Worm (Caenorhabditis elegans) whole organism, L1 larva: ENCODE measurements around the gene F46H6.5.

ENCODE experiments used
- C04F5.9 ChIP-seq: sonication (generic microtip); optimal IDR thresholded peaks from 2 replicates; lab custom pipeline; 2016; ENCODE audit warnings: missing genetic modification characterization, missing compliant biosample characterization
- C34B4.2 ChIP-seq: sonication (generic microtip); optimal IDR thresholded peaks from 2 replicates; lab custom pipeline; 2017; ENCODE audit warnings: mild to moderate bottlenecking, missing genetic modification characterization, missing compliant biosample characterization
- aha-1 ChIP-seq: fragments of 150-350 bp; optimal IDR thresholded peaks from 2 replicates; lab custom pipeline; 2014; ENCODE audit warnings: missing biosample characterization, missing genetic modification characterization
- blmp-1 ChIP-seq: fragments of 150-350 bp; optimal IDR thresholded peaks from 2 replicates; lab custom pipeline; 2014; ENCODE audit warnings: missing biosample characterization, missing genetic modification characterization
- ceh-8 ChIP-seq: fragments of 200-800 bp; sonication (Bioruptor generic); optimal IDR thresholded peaks from 2 replicates; lab custom pipeline; 2018; ENCODE audit warnings: mild to moderate bottlenecking, missing genetic modification characterization, moderate library complexity, missing compliant biosample characterization
- ceh-82 ChIP-seq, 3 experiments: fragments of 150-350 bp in 1 of 3; sonication (generic microtip) in 2 of 3; optimal IDR thresholded peaks; 2 replicates each; lab custom pipeline; 2014 to 2017; ENCODE audit warnings: missing biosample characterization in 3 of 3, missing genetic modification characterization in 3 of 3
- ces-1 ChIP-seq: fragments of 150-350 bp; optimal IDR thresholded peaks from 2 replicates; lab custom pipeline; 2014; ENCODE audit warnings: missing biosample characterization, missing genetic modification reagents, missing genetic modification characterization
- dsc-1 ChIP-seq: sonication (generic microtip); optimal IDR thresholded peaks from 2 replicates; lab custom pipeline; 2016; ENCODE audit warnings: mild to moderate bottlenecking, missing genetic modification characterization, missing compliant biosample characterization
- efl-1 ChIP-seq, 4 experiments: fragments of 150-350 bp; optimal IDR thresholded peaks in 3 of 4; peaks in 1 of 4; 1 replicate in 1 of 4; 2 replicates in 3 of 4; lab custom pipeline; 2014; ENCODE audit warnings: missing biosample characterization in 2 of 4, missing genetic modification characterization in 2 of 4, missing genetic modification reagents in 2 of 4
- egl-13 ChIP-seq: sonication (generic microtip); optimal IDR thresholded peaks from 2 replicates; lab custom pipeline; 2016; ENCODE audit warnings: missing genotype, missing genetic modification reagents, missing genetic modification characterization, missing compliant biosample characterization
- egl-27 ChIP-seq, 2 experiments: fragments of 150-350 bp in 1 of 2; sonication (generic microtip); optimal IDR thresholded peaks; 3 replicates each; lab custom pipeline; 2017 to 2018; ENCODE audit warnings: missing biosample characterization in 2 of 2, missing genetic modification characterization in 2 of 2, missing genetic modification reagents in 2 of 2
- elt-2 ChIP-seq: sonication (generic microtip); optimal IDR thresholded peaks from 2 replicates; lab custom pipeline; 2016; ENCODE audit warnings: missing genetic modification characterization, mild to moderate bottlenecking, inconsistent platforms, missing compliant biosample characterization, missing genetic modification reagents
- elt-3 ChIP-seq, 6 experiments: fragments of 150-350 bp in 1 of 6; sonication (generic microtip); optimal IDR thresholded peaks; 2 replicates each; lab custom pipeline; 2017 to 2018; ENCODE audit warnings: missing biosample characterization in 6 of 6, missing genetic modification characterization in 6 of 6, inconsistent platforms in 1 of 6
- ets-5 ChIP-seq: fragments of 200-800 bp; sonication (Bioruptor generic); IDR thresholded peaks from 2 replicates; pipeline ENCODE4 v1.3.6; 2022; ENCODE audit warnings: missing genetic modification characterization, missing compliant biosample characterization
- fkh-4 ChIP-seq: sonication (generic microtip); optimal IDR thresholded peaks from 2 replicates; lab custom pipeline; 2016; ENCODE audit warnings: missing compliant biosample characterization, missing genetic modification characterization, borderline replicate concordance
- fkh-8 ChIP-seq: sonication (generic microtip); optimal IDR thresholded peaks from 2 replicates; lab custom pipeline; 2016; ENCODE audit warnings: mild to moderate bottlenecking, missing genetic modification characterization, missing compliant biosample characterization
- hlh-4 ChIP-seq: sonication (generic microtip); optimal IDR thresholded peaks from 2 replicates; lab custom pipeline; 2016; ENCODE audit warnings: mild to moderate bottlenecking, missing genetic modification characterization, missing compliant biosample characterization
- hpl-2 ChIP-seq: fragments of 150-350 bp; optimal IDR thresholded peaks from 2 replicates; lab custom pipeline; 2014; ENCODE audit warnings: missing biosample characterization, missing genetic modification reagents, missing genetic modification characterization
- irx-1 ChIP-seq: sonication (generic microtip); optimal IDR thresholded peaks from 2 replicates; lab custom pipeline; 2016; ENCODE audit warnings: missing genetic modification characterization, missing compliant biosample characterization
- isw-1 ChIP-seq: fragments of 200-800 bp; sonication (Bioruptor generic); IDR thresholded peaks from 2 replicates; pipeline ENCODE4 v1.3.6; 2022; ENCODE audit warnings: missing genetic modification characterization, missing compliant biosample characterization
- lin-13 ChIP-seq: fragments of 150-350 bp; optimal IDR thresholded peaks from 2 replicates; lab custom pipeline; 2014; ENCODE audit warnings: missing biosample characterization, missing genetic modification reagents, missing genetic modification characterization
- lin-14 ChIP-seq: fragments of 200-800 bp; sonication (Bioruptor generic); optimal IDR thresholded peaks from 2 replicates; lab custom pipeline; 2018; ENCODE audit warnings: mild to moderate bottlenecking, missing genetic modification characterization, moderate library complexity, missing compliant biosample characterization
- lin-15B ChIP-seq: fragments of 150-350 bp; sonication (generic microtip); optimal IDR thresholded peaks from 3 replicates; lab custom pipeline; 2014; ENCODE audit warnings: missing biosample characterization, missing genetic modification characterization
- lin-35 ChIP-seq, 2 experiments: fragments of 150-350 bp; optimal IDR thresholded peaks; 2 replicates each; lab custom pipeline; 2014; ENCODE audit warnings: missing biosample characterization in 2 of 2, missing genetic modification characterization in 2 of 2, missing genetic modification reagents in 2 of 2
- mef-2 ChIP-seq: fragments of 150-350 bp; optimal IDR thresholded peaks from 2 replicates; lab custom pipeline; 2014; ENCODE audit warnings: missing biosample characterization, missing genetic modification characterization
- mep-1 ChIP-seq: fragments of 150-350 bp; optimal IDR thresholded peaks from 2 replicates; lab custom pipeline; 2014; ENCODE audit warnings: missing biosample characterization, missing genetic modification characterization
- nhr-11 ChIP-seq: fragments of 150-350 bp; optimal IDR thresholded peaks from 2 replicates; lab custom pipeline; 2014; ENCODE audit warnings: missing biosample characterization, missing genetic modification characterization
- nhr-12 ChIP-seq: sonication (generic microtip); optimal IDR thresholded peaks from 2 replicates; lab custom pipeline; 2017; ENCODE audit warnings: missing biosample characterization, missing genetic modification characterization
- nhr-19 ChIP-seq: fragments of 200-800 bp; sonication (Bioruptor generic); conservative IDR thresholded peaks from 2 replicates; pipeline ENCODE4 v1.3.6; 2022; ENCODE audit warnings: missing genetic modification characterization, missing compliant biosample characterization
- nhr-20 ChIP-seq: sonication (generic microtip); optimal IDR thresholded peaks from 2 replicates; lab custom pipeline; 2016; ENCODE audit warnings: mild to moderate bottlenecking, missing genetic modification characterization, missing compliant biosample characterization
- nhr-237 ChIP-seq: fragments of 150-350 bp; optimal IDR thresholded peaks from 2 replicates; lab custom pipeline; 2014; ENCODE audit warnings: missing biosample characterization, missing genetic modification characterization
- nhr-47 ChIP-seq: sonication (generic microtip); optimal IDR thresholded peaks from 2 replicates; lab custom pipeline; 2016; ENCODE audit warnings: mild to moderate bottlenecking, missing genetic modification characterization, moderate library complexity, missing compliant biosample characterization
- nhr-90 ChIP-seq: sonication (generic microtip); optimal IDR thresholded peaks from 2 replicates; lab custom pipeline; 2016; ENCODE audit warnings: mild to moderate bottlenecking, missing genetic modification characterization, missing compliant biosample characterization; ENCODE audit not compliant: poor library complexity
- rnt-1 ChIP-seq: sonication (generic microtip); optimal IDR thresholded peaks from 2 replicates; lab custom pipeline; 2016; ENCODE audit warnings: mild to moderate bottlenecking, missing genetic modification characterization, moderate library complexity, missing compliant biosample characterization
- sox-4 ChIP-seq: sonication (generic microtip); optimal IDR thresholded peaks from 2 replicates; lab custom pipeline; 2016; ENCODE audit warnings: missing genetic modification characterization, missing compliant biosample characterization
- sup-37 ChIP-seq: fragments of 200-800 bp; sonication (Bioruptor generic); optimal IDR thresholded peaks from 2 replicates; lab custom pipeline; 2018; ENCODE audit warnings: mild to moderate bottlenecking, missing genetic modification characterization, missing compliant biosample characterization
- swsn-7 ChIP-seq: sonication (generic microtip); optimal IDR thresholded peaks from 2 replicates; lab custom pipeline; 2016; ENCODE audit warnings: missing genetic modification characterization, missing compliant biosample characterization
- tbx-2 ChIP-seq: sonication (generic microtip); optimal IDR thresholded peaks from 2 replicates; lab custom pipeline; 2016; ENCODE audit warnings: missing genetic modification characterization, missing compliant biosample characterization
- tlp-1 ChIP-seq: fragments of 150-350 bp; optimal IDR thresholded peaks from 2 replicates; lab custom pipeline; 2014; ENCODE audit warnings: missing biosample characterization, missing genetic modification characterization
- unc-62 ChIP-seq: fragments of 150-350 bp; optimal IDR thresholded peaks from 2 replicates; lab custom pipeline; 2014; ENCODE audit warnings: missing biosample characterization, missing genetic modification reagents, missing genetic modification characterization
- unc-86 ChIP-seq: sonication (generic microtip); optimal IDR thresholded peaks from 2 replicates; lab custom pipeline; 2016; ENCODE audit warnings: missing genetic modification characterization, missing compliant biosample characterization
- unc-98 ChIP-seq: fragments of 200-800 bp; sonication (Bioruptor generic); IDR thresholded peaks from 2 replicates; pipeline ENCODE4 v1.3.6; 2022; ENCODE audit warnings: missing genetic modification characterization, missing compliant biosample characterization
- xbp-1 ChIP-seq: sonication (generic microtip); optimal IDR thresholded peaks from 2 replicates; lab custom pipeline; 2016; ENCODE audit warnings: missing genetic modification characterization, missing compliant biosample characterization
- ztf-4 ChIP-seq: fragments of 150-350 bp; optimal IDR thresholded peaks from 2 replicates; lab custom pipeline; 2014; ENCODE audit warnings: missing biosample characterization, missing genetic modification characterization

The F46H6.5 gene

ce11 chrX:4498078-4498477, 6.1 kb upstream of the F46H6.5 start:
- peak in 1 of 6 experiments; percentile 19 for TF ChIP-seq elt-3 (tag; optimal IDR thresholded peaks at IDR 0.05; lab: Kevin White, UChicago)
- peak; percentile 1 for TF ChIP-seq mep-1 (tag; lab: Kevin White, UChicago)
- peak in 1 of 2 experiments; percentile 48 for TF ChIP-seq lin-35 (GFP tag; optimal IDR thresholded peaks at IDR 0.05; lab: Kevin White, UChicago)
- TF ChIP-seq hlh-4 (tag; lab: Kevin White, UChicago), result no peak
- peak; percentile 33 for TF ChIP-seq nhr-20 (tag; lab: Kevin White, UChicago)
- TF ChIP-seq efl-1 (optimal IDR thresholded peaks at IDR 0.05; lab: Kevin White, UChicago), result no peak
- peak in 1 of 2 experiments; percentile 88 for TF ChIP-seq efl-1 (GFP tag; optimal IDR thresholded peaks at IDR 0.05 in 1 of 2; lab: Kevin White, UChicago)
- no peak for TF ChIP-seq lin-14 (GFP tag; lab: Kevin White, UChicago)
- TF ChIP-seq nhr-19, result no peak
- no peak for TF ChIP-seq C04F5.9 (tag; lab: Kevin White, UChicago)
- no peak for TF ChIP-seq hpl-2
- TF ChIP-seq nhr-90 (tag; lab: Kevin White, UChicago), result peak; percentile 43
- peak; percentile 51 for TF ChIP-seq elt-2 (tag; lab: Kevin White, UChicago)
- TF ChIP-seq mef-2, result no peak
- no peak for TF ChIP-seq fkh-4 (tag; lab: Kevin White, UChicago)
- TF ChIP-seq ets-5, result no peak
- TF ChIP-seq nhr-237 (tag; lab: Kevin White, UChicago), result no peak
- TF ChIP-seq, all 84 proteins: peak for 7

DNA sequence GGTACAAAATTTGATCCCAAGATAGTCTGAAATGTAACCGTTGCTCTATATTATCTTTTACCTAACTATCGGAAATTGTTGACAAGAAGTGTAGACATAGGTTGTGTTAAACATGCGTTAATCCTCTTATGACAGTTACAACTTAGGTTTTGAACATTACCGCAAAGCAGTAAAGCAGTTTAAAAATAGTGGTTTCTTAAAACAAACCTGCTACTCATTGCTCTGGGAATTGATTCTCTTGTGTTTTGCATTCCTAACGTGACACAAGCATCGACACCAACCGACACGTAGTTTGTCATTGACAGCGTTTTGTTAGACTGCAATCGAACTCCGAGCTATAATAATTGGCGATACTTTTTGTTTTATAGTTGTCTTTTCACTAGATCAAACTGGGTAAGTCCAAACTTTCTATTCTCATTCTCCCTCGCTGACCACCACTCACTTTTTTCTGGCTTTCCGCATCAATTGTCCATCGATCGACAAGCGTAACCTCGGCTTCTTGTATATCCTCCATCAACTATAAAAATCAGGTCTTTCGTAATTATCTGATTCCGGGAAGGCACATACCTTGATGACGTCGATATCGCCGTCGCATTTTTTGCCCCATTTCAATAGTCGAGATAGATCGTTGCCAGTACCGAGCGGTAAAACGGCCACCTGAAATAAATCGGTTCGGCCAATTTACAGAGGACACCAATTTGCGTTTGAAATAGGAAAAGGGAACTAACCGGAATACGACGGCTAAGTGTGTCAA, 4.0 kb upstream of the F46H6.5 start:
- TF ChIP-seq nhr-11 (no peak), nhr-12 (no peak), efl-1 (optimal IDR thresholded peaks at IDR 0.05; lab: Kevin White, UChicago) (no peak), efl-1 (GFP tag; optimal IDR thresholded peaks at IDR 0.05 in 1 of 2; lab: Kevin White, UChicago) (peak in 1 of 2 experiments; percentile 90), rnt-1 (no peak), egl-27 (tag; optimal IDR thresholded peaks at IDR 0.05; lab: Kevin White, UChicago) (no peak), blmp-1 (peak; percentile 91)
- TF ChIP-seq, all 84 proteins: peak for 2

DNA sequence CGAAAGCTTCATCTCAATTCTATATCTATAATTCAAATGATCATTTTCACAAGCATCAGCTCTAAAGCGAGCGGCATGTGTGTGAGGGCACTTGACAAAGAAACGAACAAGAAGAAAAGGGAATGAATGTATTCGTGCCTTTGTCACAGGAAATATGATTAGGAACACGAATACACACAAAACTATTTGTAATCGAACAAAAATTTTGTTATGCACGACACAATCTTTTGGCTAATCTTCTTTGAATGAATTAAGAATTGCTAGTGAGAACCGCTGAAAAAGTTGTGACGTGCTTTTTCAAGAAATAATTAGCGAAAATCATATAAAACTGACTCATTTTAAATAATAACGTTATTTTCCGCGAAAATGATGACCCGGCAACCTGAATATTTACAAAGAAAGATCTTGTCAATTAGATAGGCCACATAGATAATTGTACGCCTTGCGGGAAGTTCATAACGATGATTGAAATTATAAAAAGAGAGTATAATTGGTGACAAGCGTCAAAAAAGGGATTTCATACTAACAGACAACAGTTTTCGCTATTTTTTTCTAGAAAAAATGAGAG, 1.5 kb upstream of the F46H6.5 start:
- no peak for TF ChIP-seq irx-1 (tag; lab: Kevin White, UChicago)
- no peak for TF ChIP-seq fkh-8

DNA sequence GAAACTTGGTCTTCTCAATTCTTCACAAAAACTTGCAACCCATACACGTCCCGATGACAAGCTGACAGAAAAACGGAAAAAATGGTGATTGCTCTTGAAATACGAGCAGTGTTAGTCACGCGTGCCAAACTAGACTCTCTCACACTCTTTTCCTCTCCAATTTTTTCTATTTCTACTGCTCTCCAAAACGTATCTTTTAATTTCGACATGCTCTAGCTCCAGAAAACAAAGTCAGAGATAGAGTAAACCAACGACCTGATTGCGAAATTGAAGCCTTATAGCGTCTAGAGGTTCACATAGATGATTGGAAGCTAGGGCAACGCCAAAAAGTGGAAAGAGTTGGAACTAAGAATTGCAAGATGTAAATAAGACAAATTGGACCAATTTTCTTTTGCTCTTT, 1.6 kb downstream of the F46H6.5 start:
- peak in 1 of 3 experiments; percentile 14 for TF ChIP-seq ceh-82 (tag; optimal IDR thresholded peaks at IDR 0.05; lab: Kevin White, UChicago)
- TF ChIP-seq xbp-1 (tag; lab: Kevin White, UChicago), result no peak
- no peak for TF ChIP-seq efl-1 (optimal IDR thresholded peaks at IDR 0.05; lab: Kevin White, UChicago)
- no peak for TF ChIP-seq efl-1 (GFP tag; optimal IDR thresholded peaks at IDR 0.05 in 1 of 2; lab: Kevin White, UChicago)
- no peak for TF ChIP-seq dsc-1 (tag; lab: Kevin White, UChicago)
- peak; percentile 65 for TF ChIP-seq lin-14 (GFP tag; lab: Kevin White, UChicago)
- TF ChIP-seq nhr-47, result no peak
- TF ChIP-seq ceh-8 (GFP tag; lab: Kevin White, UChicago), result no peak
- no peak for TF ChIP-seq isw-1
- TF ChIP-seq sup-37 (GFP tag; lab: Kevin White, UChicago), result no peak
- TF ChIP-seq unc-62 (GFP tag; lab: Kevin White, UChicago), result no peak
- peak; percentile 12 for TF ChIP-seq tbx-2
- no peak for TF ChIP-seq sox-4
- TF ChIP-seq ces-1 (GFP tag; lab: Kevin White, UChicago), result no peak
- no peak for TF ChIP-seq elt-2 (tag; lab: Kevin White, UChicago)
- no peak for TF ChIP-seq unc-86 (tag; lab: Kevin White, UChicago)
- TF ChIP-seq aha-1 (tag; lab: Kevin White, UChicago), result no peak
- no peak for TF ChIP-seq lin-15B
- TF ChIP-seq lin-13, result no peak
- TF ChIP-seq C34B4.2 (tag; lab: Kevin White, UChicago), result no peak
- TF ChIP-seq blmp-1, result no peak
- no peak for TF ChIP-seq egl-13 (tag; lab: Kevin White, UChicago)
- TF ChIP-seq tlp-1 (tag; lab: Kevin White, UChicago), result no peak
- no peak for TF ChIP-seq fkh-4 (tag; lab: Kevin White, UChicago)
- no peak for TF ChIP-seq nhr-237 (tag; lab: Kevin White, UChicago)
- TF ChIP-seq unc-98 (GFP tag; lab: Robert Waterston, UW), result no peak
- no peak for TF ChIP-seq swsn-7 (tag; lab: Kevin White, UChicago)
- no peak for TF ChIP-seq C04F5.9 (tag; lab: Kevin White, UChicago)
- TF ChIP-seq ztf-4 (tag; lab: Kevin White, UChicago), result no peak
